Worm (Caenorhabditis elegans) whole organism, late embryonic: ENCODE data around the gene R13A1.5.

Source experiments
- C08G9.2 ChIP-seq: sonication (generic microtip); optimal IDR thresholded peaks from 2 replicates; lab custom pipeline; 2016; ENCODE audit warnings: mild to moderate bottlenecking, missing genetic modification characterization, moderate library complexity, missing compliant biosample characterization
- C38D4.7 ChIP-seq: fragments of 200-800 bp; sonication (Bioruptor generic); optimal IDR thresholded peaks from 2 replicates; lab custom pipeline; 2018; ENCODE audit warnings: mild to moderate bottlenecking, missing genetic modification characterization, moderate library complexity, missing compliant biosample characterization
- K09A11.1 ChIP-seq: sonication (generic microtip); optimal IDR thresholded peaks from 2 replicates; lab custom pipeline; 2017; ENCODE audit warnings: antibody characterized with exemption, mild to moderate bottlenecking, missing genetic modification characterization, missing compliant biosample characterization; ENCODE audit not compliant: insufficient read depth
- ceh-22 ChIP-seq: sonication (generic microtip); optimal IDR thresholded peaks from 2 replicates; lab custom pipeline; 2017; ENCODE audit warnings: missing biosample characterization, missing genetic modification characterization
- elt-2 ChIP-seq: sonication (generic microtip); optimal IDR thresholded peaks from 2 replicates; lab custom pipeline; 2016; ENCODE audit warnings: missing genetic modification reagents, missing genetic modification characterization, missing compliant biosample characterization
- fax-1 ChIP-seq: sonication (generic microtip); optimal IDR thresholded peaks from 2 replicates; lab custom pipeline; 2016; ENCODE audit warnings: missing genotype, missing genetic modification characterization, missing compliant biosample characterization
- madf-2 ChIP-seq: sonication (generic microtip); optimal IDR thresholded peaks from 2 replicates; lab custom pipeline; 2017; ENCODE audit warnings: missing genetic modification characterization, missing compliant biosample characterization
- nhr-11 ChIP-seq: fragments of 150-350 bp; optimal IDR thresholded peaks from 2 replicates; lab custom pipeline; 2014; ENCODE audit warnings: missing biosample characterization, missing genetic modification characterization
- pat-9 ChIP-seq: fragments of 200-800 bp; sonication (Bioruptor generic); optimal IDR thresholded peaks from 2 replicates; lab custom pipeline; 2018; ENCODE audit warnings: mild to moderate bottlenecking, missing genetic modification characterization, moderate library complexity, missing compliant biosample characterization
- pax-1 ChIP-seq: fragments of 150-350 bp; optimal IDR thresholded peaks from 2 replicates; lab custom pipeline; 2014; ENCODE audit warnings: missing biosample characterization, missing genetic modification characterization
- tbx-2 ChIP-seq: sonication (generic microtip); optimal IDR thresholded peaks from 2 replicates; lab custom pipeline; 2016; ENCODE audit warnings: missing genetic modification characterization, missing compliant biosample characterization

DNA sequence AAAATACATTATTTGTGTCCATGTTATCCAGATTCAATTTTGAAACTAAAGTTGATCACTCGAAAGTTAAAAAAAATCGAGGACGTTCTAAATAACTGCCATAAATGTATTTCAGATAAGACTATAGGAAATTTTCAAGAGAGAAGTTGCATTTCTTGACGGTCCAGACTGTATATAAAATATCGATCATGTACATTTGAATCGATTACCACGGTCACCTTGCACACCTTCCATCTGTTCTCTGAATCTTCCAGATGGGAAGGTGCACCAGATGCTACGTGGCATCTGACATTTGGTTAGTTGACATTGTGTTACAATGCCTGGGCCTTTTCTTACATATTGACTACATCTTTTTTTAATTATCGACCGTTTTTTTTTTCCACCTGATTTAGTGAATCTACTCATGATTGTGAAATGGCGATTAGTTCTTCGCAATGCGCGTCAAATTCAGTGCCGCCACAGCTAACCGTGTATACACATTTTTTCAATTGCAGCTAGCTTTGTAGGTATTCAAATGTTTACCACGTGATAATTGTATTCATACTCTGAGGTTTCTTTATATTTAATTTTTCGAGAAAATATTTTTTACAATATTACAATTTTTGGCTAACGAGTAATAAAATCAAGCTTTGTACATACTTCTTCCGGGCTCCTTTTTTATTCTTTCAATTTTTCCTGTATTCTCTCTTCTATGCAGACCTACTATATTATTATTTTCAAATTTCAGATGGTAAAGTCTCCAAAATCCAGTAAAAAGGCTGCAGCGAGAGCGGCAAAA, 23.5 kb downstream of the R13A1.5 start, which contains the start of gene skr-16:
- TF ChIP-seq ceh-22 (tag; lab: Kevin White, UChicago) (no peak), nhr-11 (tag; lab: Kevin White, UChicago) (no peak), madf-2 (tag; lab: Kevin White, UChicago) (no peak), tbx-2 (tag; lab: Kevin White, UChicago) (no peak), fax-1 (tag; lab: Kevin White, UChicago) (no peak), C38D4.7 (no peak), pat-9 (no peak), C08G9.2 (no peak), K09A11.1 (tag; lab: Kevin White, UChicago) (no peak), pax-1 (tag; lab: Kevin White, UChicago) (no peak), elt-2 (tag; lab: Kevin White, UChicago) (no peak)
